Fruit fly (Drosophila melanogaster) whole organism, embryonic: ENCODE results near the gene FBXO11.

Experiments
- Asciz ChIP-seq: fragments of 200-800 bp; sonication (Bioruptor generic); optimal IDR thresholded peaks from 2 replicates; lab custom pipeline; 2017; ENCODE audit warnings: missing biosample characterization, mild to moderate bottlenecking, missing genetic modification characterization, missing genetic modification reagents
- Awh ChIP-seq: fragments of 200-800 bp; sonication (Bioruptor generic); IDR thresholded peaks from 2 replicates; pipeline ENCODE4, ENCODE4 v1.3.6; 2022; ENCODE audit warnings: missing biosample characterization, missing genetic modification characterization
- CG11696 ChIP-seq: fragments of 200-800 bp; sonication (Bioruptor generic); IDR thresholded peaks from 2 replicates; pipeline ENCODE4 v1.3.6; 2022; ENCODE audit warnings: missing biosample characterization, missing genetic modification characterization
- CG12236 ChIP-seq: fragments of 200-800 bp; sonication (Bioruptor generic); optimal IDR thresholded peaks from 2 replicates; lab custom pipeline; 2016; ENCODE audit warnings: missing biosample characterization, missing genetic modification characterization
- CG15601 ChIP-seq: fragments of 200-800 bp; sonication (Bioruptor generic); optimal IDR thresholded peaks from 3 replicates; lab custom pipeline; 2019; ENCODE audit warnings: missing biosample characterization, mild to moderate bottlenecking, missing genetic modification characterization, moderate library complexity
- CG17359 ChIP-seq: fragments of 200-800 bp; sonication (Bioruptor generic); optimal IDR thresholded peaks from 3 replicates; lab custom pipeline; 2018; ENCODE audit warnings: missing biosample characterization, mild to moderate bottlenecking, missing genetic modification characterization, moderate library complexity
- CG18476 ChIP-seq: fragments of 200-800 bp; sonication (Bioruptor generic); optimal IDR thresholded peaks from 2 replicates; lab custom pipeline; 2016; ENCODE audit warnings: missing biosample characterization, mild to moderate bottlenecking, missing genetic modification characterization
- CG18599 ChIP-seq: fragments of 200-800 bp; sonication (Bioruptor generic); optimal IDR thresholded peaks from 3 replicates; lab custom pipeline; 2017; ENCODE audit warnings: missing biosample characterization, missing genetic modification characterization, mild to moderate bottlenecking, moderate library complexity, missing genetic modification reagents
- CG2129 ChIP-seq: fragments of 200-800 bp; sonication (Bioruptor generic); IDR thresholded peaks from 2 replicates; pipeline ENCODE4 v1.3.6; 2022; ENCODE audit warnings: missing biosample characterization, missing genetic modification characterization; ENCODE audit not compliant: partially characterized antibody
- CG2202 ChIP-seq: fragments of 200-800 bp; sonication (Bioruptor generic); optimal IDR thresholded peaks from 2 replicates; lab custom pipeline; 2018; ENCODE audit warnings: missing biosample characterization, mild to moderate bottlenecking, missing genetic modification characterization
- CG2678 ChIP-seq: fragments of 200-800 bp; sonication (Bioruptor generic); optimal IDR thresholded peaks from 3 replicates; lab custom pipeline; 2019; ENCODE audit warnings: missing biosample characterization, mild to moderate bottlenecking, missing genetic modification characterization, moderate library complexity
- CG31388 ChIP-seq: fragments of 200-800 bp; sonication (Bioruptor generic); optimal IDR thresholded peaks from 2 replicates; lab custom pipeline; 2016; ENCODE audit warnings: missing biosample characterization, missing genetic modification characterization
- CG33557 ChIP-seq: fragments of 200-800 bp; sonication (Bioruptor generic); optimal IDR thresholded peaks from 2 replicates; lab custom pipeline; 2019; ENCODE audit warnings: missing biosample characterization, mild to moderate bottlenecking, missing genetic modification characterization, moderate library complexity
- CG3995 ChIP-seq: fragments of 200-800 bp; sonication (Bioruptor generic); optimal IDR thresholded peaks from 3 replicates; lab custom pipeline; 2016; ENCODE audit warnings: missing biosample characterization, missing genetic modification characterization
- CG4282 ChIP-seq: fragments of 200-800 bp; sonication (Bioruptor generic); optimal IDR thresholded peaks from 2 replicates; lab custom pipeline; 2016; ENCODE audit warnings: missing biosample characterization, missing genetic modification characterization
- CG6683 ChIP-seq: fragments of 200-800 bp; sonication (Bioruptor generic); optimal IDR thresholded peaks from 2 replicates; lab custom pipeline; 2017; ENCODE audit warnings: missing biosample characterization, mild to moderate bottlenecking, missing genetic modification characterization, missing genetic modification reagents
- CG8359 ChIP-seq: fragments of 200-800 bp; sonication (Bioruptor generic); optimal IDR thresholded peaks from 2 replicates; lab custom pipeline; 2017; ENCODE audit warnings: missing biosample characterization, mild to moderate bottlenecking, missing genetic modification characterization, borderline replicate concordance
- Dp ChIP-seq: fragments of 200-800 bp; sonication (Bioruptor generic); optimal IDR thresholded peaks from 2 replicates; lab custom pipeline; 2018; ENCODE audit warnings: missing biosample characterization, mild to moderate bottlenecking, missing genetic modification characterization, moderate library complexity
- Fer2 ChIP-seq: fragments of 200-800 bp; sonication (Bioruptor generic); optimal IDR thresholded peaks from 2 replicates; lab custom pipeline; 2018; ENCODE audit warnings: missing biosample characterization, mild to moderate bottlenecking, missing genetic modification characterization, moderate library complexity
- HLH4C ChIP-seq: fragments of 200-800 bp; sonication (Bioruptor generic); IDR thresholded peaks from 3 replicates; pipeline ENCODE4 v1.3.6; 2022; ENCODE audit warnings: missing biosample characterization, missing genetic modification characterization; ENCODE audit not compliant: partially characterized antibody
- Hand ChIP-seq: fragments of 200-800 bp; sonication (Bioruptor generic); optimal IDR thresholded peaks from 2 replicates; lab custom pipeline; 2017; ENCODE audit warnings: mild to moderate bottlenecking, missing biosample characterization, missing genetic modification reagents, missing genetic modification characterization
- Hr3 ChIP-seq: fragments of 200-800 bp; sonication (Bioruptor generic); optimal IDR thresholded peaks from 3 replicates; lab custom pipeline; 2016; ENCODE audit warnings: missing biosample characterization, missing genetic modification characterization
- Lhr ChIP-seq: fragments of 200-800 bp; sonication (Bioruptor generic); optimal IDR thresholded peaks from 3 replicates; lab custom pipeline; 2017; ENCODE audit warnings: mild to moderate bottlenecking, missing biosample characterization, missing genetic modification reagents, missing genetic modification characterization
- MESR4 ChIP-seq: fragments of 200-800 bp; sonication (Bioruptor generic); optimal IDR thresholded peaks from 2 replicates; lab custom pipeline; 2018; ENCODE audit warnings: missing biosample characterization, mild to moderate bottlenecking, missing genetic modification characterization, moderate library complexity
- Mrtf ChIP-seq: fragments of 200-800 bp; sonication (Bioruptor generic); IDR thresholded peaks from 3 replicates; pipeline ENCODE4 v1.3.6; 2022; ENCODE audit warnings: missing biosample characterization, missing genetic modification characterization
- NFAT ChIP-seq: fragments of 200-800 bp; sonication (Bioruptor generic); IDR thresholded peaks from 2 replicates; pipeline ENCODE4 v1.3.6; 2022; ENCODE audit warnings: missing biosample characterization, missing genetic modification characterization
- Nf-YC ChIP-seq: fragments of 200-800 bp; optimal IDR thresholded peaks from 3 replicates; lab custom pipeline; 2019; ENCODE audit warnings: missing biosample characterization, mild to moderate bottlenecking, missing genetic modification characterization, moderate library complexity
- Poxn ChIP-seq: fragments of 200-800 bp; sonication (Bioruptor generic); IDR thresholded peaks from 2 replicates; pipeline ENCODE4 v1.3.6; 2022; ENCODE audit warnings: missing biosample characterization, missing genetic modification characterization
- Side ChIP-seq: fragments of 200-800 bp; sonication (Bioruptor generic); optimal IDR thresholded peaks from 2 replicates; lab custom pipeline; 2016; ENCODE audit warnings: missing biosample characterization, missing genetic modification characterization
- Taf1 ChIP-seq: fragments of 200-800 bp; sonication (Bioruptor generic); IDR thresholded peaks from 2 replicates; pipeline ENCODE4 v1.3.6; 2022; ENCODE audit warnings: missing biosample characterization, missing genetic modification characterization
- Vsx1 ChIP-seq: fragments of 200-800 bp; sonication (Bioruptor generic); optimal IDR thresholded peaks from 2 replicates; lab custom pipeline; 2017; ENCODE audit warnings: missing biosample characterization, mild to moderate bottlenecking, missing genetic modification characterization, missing genetic modification reagents
- ara ChIP-seq: fragments of 200-800 bp; sonication (Bioruptor generic); IDR thresholded peaks from 2 replicates; pipeline ENCODE4 v1.3.6; 2022; ENCODE audit warnings: missing biosample characterization, missing genetic modification characterization
- az2 ChIP-seq: fragments of 200-800 bp; sonication (Bioruptor generic); optimal IDR thresholded peaks from 3 replicates; lab custom pipeline; 2016; ENCODE audit warnings: missing biosample characterization, missing genetic modification characterization
- br ChIP-seq: fragments of >200 bp; optimal IDR thresholded peaks from 2 replicates; lab custom pipeline; 2017
- da ChIP-seq: fragments of 200-800 bp; sonication (Bioruptor generic); optimal IDR thresholded peaks from 2 replicates; lab custom pipeline; 2016; ENCODE audit warnings: missing biosample characterization, missing genetic modification characterization
- dati ChIP-seq: fragments of 200-800 bp; sonication (Bioruptor generic); IDR thresholded peaks from 2 replicates; pipeline ENCODE4 v1.3.6; 2022; ENCODE audit warnings: missing biosample characterization, missing genetic modification characterization
- dm ChIP-seq: fragments of 200-800 bp; sonication (Bioruptor generic); optimal IDR thresholded peaks from 3 replicates; lab custom pipeline; 2016; ENCODE audit warnings: missing biosample characterization, missing genetic modification characterization
- ems ChIP-seq: fragments of 200-800 bp; sonication (Bioruptor generic); optimal IDR thresholded peaks from 3 replicates; lab custom pipeline; 2016; ENCODE audit warnings: missing biosample characterization, missing genetic modification characterization
- gce ChIP-seq: fragments of 200-800 bp; sonication (Bioruptor generic); IDR thresholded peaks from 3 replicates; pipeline ENCODE4 v1.3.6; 2022; ENCODE audit warnings: missing biosample characterization, missing genetic modification characterization
- grn ChIP-seq: fragments of 200-800 bp; sonication (Bioruptor generic); optimal IDR thresholded peaks from 3 replicates; lab custom pipeline; 2017; ENCODE audit warnings: missing biosample characterization, missing genetic modification characterization
- gsb-n ChIP-seq: fragments of 200-800 bp; sonication (Bioruptor generic); optimal IDR thresholded peaks from 3 replicates; lab custom pipeline; 2018; ENCODE audit warnings: missing biosample characterization, mild to moderate bottlenecking, missing genetic modification characterization
- jumu ChIP-seq: fragments of 200-800 bp; sonication (Bioruptor generic); optimal IDR thresholded peaks from 3 replicates; lab custom pipeline; 2016; ENCODE audit warnings: missing biosample characterization, missing genetic modification characterization
- luna ChIP-seq: fragments of 200-800 bp; sonication (Bioruptor generic); optimal IDR thresholded peaks from 2 replicates; lab custom pipeline; 2016; ENCODE audit warnings: missing biosample characterization, missing genetic modification characterization
- mirr ChIP-seq: fragments of 200-800 bp; sonication (Bioruptor generic); optimal IDR thresholded peaks from 3 replicates; lab custom pipeline; 2018; ENCODE audit warnings: missing biosample characterization, mild to moderate bottlenecking, missing genetic modification characterization
- pfk ChIP-seq: fragments of 200-800 bp; sonication (Bioruptor generic); optimal IDR thresholded peaks from 2 replicates; lab custom pipeline; 2018; ENCODE audit warnings: missing biosample characterization, mild to moderate bottlenecking, missing genetic modification characterization, moderate library complexity
- pho ChIP-seq: fragments of 200-800 bp; sonication (Bioruptor generic); optimal IDR thresholded peaks from 2 replicates; lab custom pipeline; 2016; ENCODE audit warnings: missing biosample characterization, missing genetic modification characterization
- rib ChIP-seq: fragments of 200-800 bp; sonication (Bioruptor generic); IDR thresholded peaks from 2 replicates; pipeline ENCODE4 v1.3.6; 2022; ENCODE audit warnings: missing biosample characterization, missing genetic modification characterization
- salm ChIP-seq: fragments of 200-800 bp; sonication (Bioruptor generic); optimal IDR thresholded peaks from 2 replicates; lab custom pipeline; 2018; ENCODE audit warnings: missing biosample characterization, mild to moderate bottlenecking, missing genetic modification characterization
- sc ChIP-seq, 3 experiments: fragments of >200 bp in 2 of 3; fragments of 200-800 bp in 1 of 3; sonication (Bioruptor generic) in 1 of 3; optimal IDR thresholded peaks; 2 replicates in 2 of 3; 3 replicates in 1 of 3; lab custom pipeline; 2017; ENCODE audit warnings: mild to moderate bottlenecking in 1 of 3, missing biosample characterization in 1 of 3, missing genetic modification characterization in 1 of 3, missing genetic modification reagents in 1 of 3
- sima ChIP-seq: fragments of 200-800 bp; sonication (Bioruptor generic); optimal IDR thresholded peaks from 2 replicates; lab custom pipeline; 2016; ENCODE audit warnings: missing biosample characterization, missing genetic modification characterization

FBXO11 gene

dm6 chr3R:9777941-9778360 is 31.2 kb downstream of the FBXO11 start, which contains the start of gene RpS29 (continued):
- TF ChIP-seq MESR4 (GFP tag; lab: Kevin White, UChicago), result peak; percentile 99
- TF ChIP-seq Asciz (GFP tag; lab: Kevin White, UChicago), result peak; percentile 71
- peak; percentile 68 for TF ChIP-seq Nf-YC (tag; lab: Kevin White, UChicago)
- peak; percentile 81 for TF ChIP-seq CG15601 (tag; lab: Kevin White, UChicago)
- TF ChIP-seq Mrtf (GFP tag; lab: Robert Waterston, UW), result peak; percentile 71
- peak; percentile 84 for TF ChIP-seq ems
- no peak for TF ChIP-seq CG31388 (GFP tag; lab: Kevin White, UChicago)
- TF ChIP-seq dati (GFP tag; lab: Robert Waterston, UW), result no peak
- peak; percentile 18 for TF ChIP-seq CG18476 (GFP tag; lab: Kevin White, UChicago)
- peak; percentile 88 for TF ChIP-seq jumu (GFP tag; lab: Kevin White, UChicago)
- peak; percentile 50 for TF ChIP-seq Hr3 (GFP tag; lab: Kevin White, UChicago)
- peak; percentile 88 for TF ChIP-seq luna
- peak; percentile 89 for TF ChIP-seq pho (GFP tag; lab: Kevin White, UChicago)
- TF ChIP-seq Poxn (GFP tag; lab: Robert Waterston, UW), result peak; percentile 60; the same call in 1 of the 2 replicates
- peak; percentile 52; the same call in 1 of the 2 replicates for TF ChIP-seq rib (GFP tag; lab: Robert Waterston, UW)
- TF ChIP-seq NFAT (GFP tag; lab: Robert Waterston, UW), result peak; percentile 94
- TF ChIP-seq Taf1, result 0 out of 2 replicates have a peak, but pooled peaks have one; percentile 50
- TF ChIP-seq CG3995, result peak; percentile 74
- peak; percentile 86 for TF ChIP-seq Side (GFP tag; lab: Kevin White, UChicago)
- TF ChIP-seq gce (GFP tag; lab: Robert Waterston, UW), result peak; percentile 55; the same call in 1 of the 3 replicates
- TF ChIP-seq sc (optimal IDR thresholded peaks at IDR 0.05; lab: Kevin White, UChicago), result no peak
- TF ChIP-seq sc (GFP tag; optimal IDR thresholded peaks at IDR 0.05; lab: Kevin White, UChicago), result no peak
- TF ChIP-seq CG2129 (GFP tag; lab: Robert Waterston, UW), result peak; percentile 84
- peak; percentile 90 for TF ChIP-seq Lhr (GFP tag; lab: Kevin White, UChicago)
- peak; percentile 47 for TF ChIP-seq CG2202 (tag; lab: Kevin White, UChicago)
- no peak for TF ChIP-seq Awh
- TF ChIP-seq Dp (GFP tag; lab: Kevin White, UChicago), result peak; percentile 99
- TF ChIP-seq mirr (GFP tag; lab: Kevin White, UChicago), result peak; percentile 93
- TF ChIP-seq CG17359 (tag; lab: Kevin White, UChicago), result peak; percentile 64
- TF ChIP-seq ara, result peak; percentile 60; the same call in 1 of the 2 replicates
- TF ChIP-seq CG12236 (GFP tag; lab: Kevin White, UChicago), result peak; percentile 42
- TF ChIP-seq CG18599 (GFP tag; lab: Kevin White, UChicago), result peak; percentile 86
- TF ChIP-seq HLH4C (GFP tag; lab: Robert Waterston, UW), result peak; percentile 82
- TF ChIP-seq sima (GFP tag; lab: Kevin White, UChicago), result peak; percentile 44
- TF ChIP-seq CG33557 (GFP tag; lab: Kevin White, UChicago), result peak; percentile 67
- TF ChIP-seq dm, result peak; percentile 97
- TF ChIP-seq da (GFP tag; lab: Kevin White, UChicago), result peak; percentile 52
- peak; percentile 73 for TF ChIP-seq CG6683 (GFP tag; lab: Kevin White, UChicago)
- TF ChIP-seq CG11696 (GFP tag; lab: Robert Waterston, UW), result no peak
- peak; percentile 77 for TF ChIP-seq pfk (GFP tag; lab: Kevin White, UChicago)
- peak; percentile 54 for TF ChIP-seq gsb-n (tag; lab: Kevin White, UChicago)
- peak; percentile 69 for TF ChIP-seq az2 (GFP tag; lab: Kevin White, UChicago)
- peak; percentile 61 for TF ChIP-seq grn (GFP tag; lab: Kevin White, UChicago)
- no peak for TF ChIP-seq CG8359 (GFP tag; lab: Kevin White, UChicago)
- TF ChIP-seq CG2678 (tag; lab: Kevin White, UChicago), result peak; percentile 68
- peak; percentile 84 for TF ChIP-seq CG4282 (GFP tag; lab: Kevin White, UChicago)
- TF ChIP-seq salm (tag; lab: Kevin White, UChicago), result peak; percentile 64
- TF ChIP-seq Hand (GFP tag; lab: Kevin White, UChicago), result peak; percentile 62
- TF ChIP-seq Fer2 (tag; lab: Kevin White, UChicago), result peak; percentile 70
- no peak for TF ChIP-seq br (lab: Kevin White, UChicago)
- peak; percentile 72 for TF ChIP-seq Vsx1 (GFP tag; lab: Kevin White, UChicago)
